Worm (Caenorhabditis elegans): Measurements from ENCODE around the gene T25B9.5.

DNA sequence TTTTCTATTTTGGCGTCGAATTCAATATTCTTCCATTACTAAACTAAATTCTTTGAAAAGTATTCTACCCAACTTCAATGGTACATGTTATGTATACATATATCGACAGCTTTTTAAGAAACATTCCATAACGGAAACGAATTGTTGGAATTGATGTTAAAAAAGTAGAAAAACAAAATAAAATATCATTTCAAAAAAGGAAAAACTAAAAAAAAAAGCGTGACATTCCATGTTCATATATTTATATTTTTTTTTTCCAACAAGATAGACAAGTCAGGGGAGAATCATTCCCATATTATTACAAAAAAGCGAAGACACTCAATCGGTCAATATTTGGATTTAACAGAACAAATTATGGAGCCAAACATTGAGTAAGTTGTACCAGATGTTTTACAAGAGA lies 49.4 kb downstream of the T25B9.5 start, which contains the start of gene R102.10:
- TF ChIP-seq lin-39 (tag; optimal IDR thresholded peaks at IDR 0.05) (no peak), F44E2.7 (GFP tag; IDR thresholded peaks at IDR 0.05) (no peak), ceh-28 (tag; optimal IDR thresholded peaks at IDR 0.05) (no peak), lir-3 (tag; optimal IDR thresholded peaks at IDR 0.05) (no peak), vab-7 (GFP tag; IDR thresholded peaks at IDR 0.05) (no peak), lin-13 (GFP tag; optimal IDR thresholded peaks at IDR 0.05) (no peak), nhr-28 (tag; optimal IDR thresholded peaks at IDR 0.05) (no peak), nhr-237 (tag; optimal IDR thresholded peaks at IDR 0.05) (no peak), jun-1 (tag; optimal IDR thresholded peaks at IDR 0.05) (no peak), nhr-76 (tag; optimal IDR thresholded peaks at IDR 0.05) (no peak)

Measured in whole organism, L4 larva.